Fruit fly (Drosophila melanogaster): Measurements from ENCODE around the gene dsd.

- TF ChIP-seq h (GFP tag; optimal IDR thresholded peaks at IDR 0.05) (no peak), Myc (optimal IDR thresholded peaks at IDR 0.05) (no peak), foxo (GFP tag; optimal IDR thresholded peaks at IDR 0.05) (no peak), CrebA (GFP tag; optimal IDR thresholded peaks at IDR 0.05; ENCODE audit: borderline replicate concordance) (no peak), Hr78 (GFP tag; optimal IDR thresholded peaks at IDR 0.05) (no peak)
These were observed 45.1 kb upstream of the dsd start, which contains the start of gene RpS10a for dm6 chr3R:27652156-27652810.
